Worm (Caenorhabditis elegans) whole organism, young adult: Measurements from ENCODE around the gene ndab-1.

Source experiments
- D2030.7 ChIP-seq: fragments of 200-800 bp; sonication (Bioruptor generic); IDR thresholded peaks from 2 replicates; pipeline ENCODE4 v1.3.6; 2022; ENCODE audit warnings: missing genetic modification reagents, missing genetic modification characterization, missing compliant biosample characterization
- F23B12.7 ChIP-seq: sonication (generic microtip); optimal IDR thresholded peaks from 2 replicates; lab custom pipeline; 2017; ENCODE audit warnings: missing genetic modification characterization, mild to moderate bottlenecking, missing compliant biosample characterization, antibody characterized with exemption, moderate library complexity; ENCODE audit not compliant: insufficient read depth
- F57C9.4 ChIP-seq: sonication (generic microtip); optimal IDR thresholded peaks from 2 replicates; lab custom pipeline; 2017; ENCODE audit warnings: mild to moderate bottlenecking, missing genetic modification characterization, missing compliant biosample characterization
- Y53G8AR.9 ChIP-seq: fragments of 200-800 bp; sonication (Bioruptor generic); conservative IDR thresholded peaks from 2 replicates; pipeline ENCODE4 v1.3.6; 2022; ENCODE audit warnings: missing genetic modification reagents, missing genetic modification characterization, missing compliant biosample characterization
- Y67H2A.10 ChIP-seq: fragments of 200-800 bp; sonication (Bioruptor generic); conservative IDR thresholded peaks from 2 replicates; pipeline ENCODE4 v1.3.6; 2022; ENCODE audit warnings: missing genetic modification reagents, missing genetic modification characterization, missing compliant biosample characterization
- akir-1 ChIP-seq: fragments of 200-800 bp; sonication (Bioruptor generic); optimal IDR thresholded peaks from 2 replicates; lab custom pipeline; 2018; ENCODE audit warnings: mild to moderate bottlenecking, missing genetic modification characterization, moderate library complexity, missing compliant biosample characterization
- ama-1 ChIP-seq, 3 experiments: fragments of 150-350 bp in 1 of 3; sonication (generic microtip) in 2 of 3; optimal IDR thresholded peaks; 2 replicates each; lab custom pipeline; 2014 to 2018; ENCODE audit warnings: missing biosample characterization in 2 of 3, missing genetic modification characterization in 2 of 3, missing genetic modification reagents in 2 of 3
- atf-7 ChIP-seq: sonication (generic microtip); optimal IDR thresholded peaks from 2 replicates; lab custom pipeline; 2017; ENCODE audit warnings: mild to moderate bottlenecking, missing genetic modification characterization, missing compliant biosample characterization
- attf-3 ChIP-seq: fragments of 200-800 bp; sonication (Bioruptor generic); conservative IDR thresholded peaks from 2 replicates; pipeline ENCODE4 v1.3.6; 2022; ENCODE audit warnings: missing genetic modification reagents, missing genetic modification characterization, missing compliant biosample characterization
- attf-5 ChIP-seq: fragments of 200-800 bp; sonication (Bioruptor generic); optimal IDR thresholded peaks from 2 replicates; lab custom pipeline; 2018; ENCODE audit warnings: mild to moderate bottlenecking, missing genetic modification characterization, missing compliant biosample characterization
- bed-2 ChIP-seq: fragments of 200-800 bp; sonication (Bioruptor generic); IDR thresholded peaks from 2 replicates; pipeline ENCODE4 v1.3.6; 2022; ENCODE audit warnings: missing genetic modification reagents, missing genetic modification characterization, missing compliant biosample characterization
- ccch-3 ChIP-seq: fragments of 200-800 bp; sonication (Bioruptor generic); optimal IDR thresholded peaks from 2 replicates; lab custom pipeline; 2018; ENCODE audit warnings: mild to moderate bottlenecking, missing genetic modification characterization, missing compliant biosample characterization
- cebp-1 ChIP-seq, 2 experiments: fragments of 200-800 bp in 1 of 2; sonication (Bioruptor generic) in 1 of 2; sonication (generic microtip) in 1 of 2; IDR thresholded peaks in 1 of 2; optimal IDR thresholded peaks in 1 of 2; 2 replicates each; pipeline versions ENCODE4 v1.3.6 to Lab custom; 2017 to 2022; ENCODE audit warnings: missing compliant biosample characterization in 2 of 2, missing genetic modification characterization in 2 of 2, mild to moderate bottlenecking in 1 of 2, missing genetic modification reagents in 1 of 2, moderate library complexity in 1 of 2
- ceh-40 ChIP-seq: fragments of 200-800 bp; sonication (Bioruptor generic); IDR thresholded peaks from 2 replicates; pipeline ENCODE4 v1.3.6; 2022; ENCODE audit warnings: missing genetic modification characterization, missing compliant biosample characterization
- ceh-79 ChIP-seq: sonication (generic microtip); optimal IDR thresholded peaks from 2 replicates; lab custom pipeline; 2017; ENCODE audit warnings: mild to moderate bottlenecking, missing genetic modification characterization, missing compliant biosample characterization
- dox-1 ChIP-seq: fragments of 200-800 bp; sonication (Bioruptor generic); IDR thresholded peaks from 2 replicates; pipeline ENCODE4 v1.3.6; 2022; ENCODE audit warnings: missing genetic modification reagents, missing genetic modification characterization, missing compliant biosample characterization
- efl-1 ChIP-seq: fragments of 150-350 bp; optimal IDR thresholded peaks from 2 replicates; lab custom pipeline; 2014; ENCODE audit warnings: missing biosample characterization, missing genetic modification reagents, missing genetic modification characterization
- egl-18 ChIP-seq: fragments of 200-800 bp; sonication (Bioruptor generic); IDR thresholded peaks from 2 replicates; pipeline ENCODE4 v1.3.6; 2022; ENCODE audit warnings: missing genetic modification reagents, missing genetic modification characterization, missing compliant biosample characterization
- ekl-4 ChIP-seq: fragments of 200-800 bp; sonication (Bioruptor generic); IDR thresholded peaks from 2 replicates; pipeline ENCODE4 v1.3.6; 2022; ENCODE audit warnings: missing genetic modification reagents, missing genetic modification characterization, missing compliant biosample characterization
- fkh-3 ChIP-seq: sonication (generic microtip); optimal IDR thresholded peaks from 2 replicates; lab custom pipeline; 2016; ENCODE audit warnings: mild to moderate bottlenecking, missing genetic modification characterization, missing compliant biosample characterization
- him-1 ChIP-seq: sonication (generic microtip); optimal IDR thresholded peaks from 2 replicates; lab custom pipeline; 2016; ENCODE audit warnings: missing genotype, missing genetic modification reagents, missing genetic modification characterization, missing compliant biosample characterization
- let-607 ChIP-seq, 2 experiments: fragments of 200-800 bp in 1 of 2; sonication (Bioruptor generic) in 1 of 2; sonication (generic microtip) in 1 of 2; optimal IDR thresholded peaks; 2 replicates each; lab custom pipeline; 2016 to 2018; ENCODE audit warnings: mild to moderate bottlenecking in 2 of 2, missing compliant biosample characterization in 2 of 2, missing genetic modification characterization in 2 of 2, moderate library complexity in 2 of 2, missing genotype in 1 of 2
- lir-1 ChIP-seq: fragments of 200-800 bp; sonication (Bioruptor generic); conservative IDR thresholded peaks from 2 replicates; pipeline ENCODE4 v1.3.6; 2022; ENCODE audit warnings: missing genetic modification reagents, missing genetic modification characterization, missing compliant biosample characterization
- lsl-1 ChIP-seq: fragments of 200-800 bp; sonication (Bioruptor generic); optimal IDR thresholded peaks from 2 replicates; lab custom pipeline; 2018; ENCODE audit warnings: mild to moderate bottlenecking, missing genetic modification characterization, moderate library complexity, missing compliant biosample characterization
- lsy-27 ChIP-seq: sonication (generic microtip); optimal IDR thresholded peaks from 2 replicates; lab custom pipeline; 2017; ENCODE audit warnings: missing genetic modification characterization, mild to moderate bottlenecking, missing compliant biosample characterization, antibody characterized with exemption, missing genotype, borderline replicate concordance; ENCODE audit not compliant: insufficient read depth
- madf-6 ChIP-seq: fragments of 200-800 bp; sonication (Bioruptor generic); IDR thresholded peaks from 2 replicates; pipeline ENCODE4 v1.3.6; 2022; ENCODE audit warnings: missing genetic modification reagents, missing genetic modification characterization, missing compliant biosample characterization
- madf-8 ChIP-seq: fragments of 200-800 bp; sonication (Bioruptor generic); conservative IDR thresholded peaks from 2 replicates; pipeline ENCODE4 v1.3.6; 2022; ENCODE audit warnings: missing genetic modification reagents, missing genetic modification characterization, missing compliant biosample characterization
- mel-28 ChIP-seq: sonication (generic microtip); optimal IDR thresholded peaks from 2 replicates; lab custom pipeline; 2016; ENCODE audit warnings: borderline replicate concordance, mild to moderate bottlenecking, missing genetic modification characterization, missing compliant biosample characterization
- mes-4 ChIP-seq: sonication (generic microtip); optimal IDR thresholded peaks from 2 replicates; lab custom pipeline; 2016; ENCODE audit warnings: missing genotype, missing genetic modification characterization, missing compliant biosample characterization
- mxl-1 ChIP-seq: sonication (generic microtip); optimal IDR thresholded peaks from 2 replicates; lab custom pipeline; 2016; ENCODE audit warnings: missing genetic modification characterization, missing compliant biosample characterization
- nhr-27 ChIP-seq: fragments of 200-800 bp; sonication (Bioruptor generic); optimal IDR thresholded peaks from 2 replicates; lab custom pipeline; 2018; ENCODE audit warnings: mild to moderate bottlenecking, missing genetic modification characterization, moderate library complexity, missing compliant biosample characterization
- nhr-80 ChIP-seq: sonication (generic microtip); optimal IDR thresholded peaks from 2 replicates; lab custom pipeline; 2016; ENCODE audit warnings: missing genetic modification characterization, missing compliant biosample characterization
- pbrm-1 ChIP-seq: fragments of 200-800 bp; sonication (Bioruptor generic); IDR thresholded peaks from 2 replicates; pipeline ENCODE4 v1.3.6; 2022; ENCODE audit warnings: missing genetic modification reagents, missing genetic modification characterization, missing compliant biosample characterization
- pha-4 ChIP-seq: fragments of 150-350 bp; sonication (generic microtip); optimal IDR thresholded peaks from 2 replicates; lab custom pipeline; 2014; ENCODE audit warnings: missing biosample characterization, missing genetic modification reagents, missing genetic modification characterization
- rcor-1 ChIP-seq: fragments of 200-800 bp; sonication (Bioruptor generic); IDR thresholded peaks from 2 replicates; pipeline ENCODE4 v1.3.6; 2022; ENCODE audit warnings: missing genetic modification reagents, missing genetic modification characterization, missing compliant biosample characterization
- rec-8 ChIP-seq, 2 experiments: sonication (generic microtip); optimal IDR thresholded peaks; 2 replicates each; lab custom pipeline; 2016; ENCODE audit warnings: mild to moderate bottlenecking in 2 of 2, missing genetic modification characterization in 2 of 2, missing genetic modification reagents in 2 of 2, missing genotype in 2 of 2, missing biosample characterization in 1 of 2, missing compliant biosample characterization in 1 of 2, moderate library complexity in 1 of 2
- repo-1 ChIP-seq: sonication (generic microtip); optimal IDR thresholded peaks from 2 replicates; lab custom pipeline; 2017; ENCODE audit warnings: mild to moderate bottlenecking, missing genetic modification characterization, missing compliant biosample characterization
- snpc-1.3 ChIP-seq: sonication (generic microtip); optimal IDR thresholded peaks from 2 replicates; lab custom pipeline; 2017; ENCODE audit warnings: missing genetic modification characterization, mild to moderate bottlenecking, missing compliant biosample characterization, antibody characterized with exemption, moderate library complexity, missing genotype, missing genetic modification reagents; ENCODE audit not compliant: insufficient read depth
- snpc-4 ChIP-seq, 5 experiments: fragments of 150-350 bp in 1 of 5; sonication (generic microtip) in 4 of 5; optimal IDR thresholded peaks; 2 replicates each; lab custom pipeline; 2014 to 2018; ENCODE audit warnings: missing genetic modification characterization in 5 of 5, missing biosample characterization in 3 of 5, antibody characterized with exemption in 2 of 5, mild to moderate bottlenecking in 2 of 5, missing compliant biosample characterization in 2 of 5, missing genotype in 2 of 5, moderate library complexity in 2 of 5, missing genetic modification reagents in 1 of 5
- tbp1 ChIP-seq: fragments of 200-800 bp; sonication (Bioruptor generic); optimal IDR thresholded peaks from 2 replicates; lab custom pipeline; 2018; ENCODE audit warnings: mild to moderate bottlenecking, missing genetic modification characterization, missing compliant biosample characterization
- tbx-9 ChIP-seq: sonication (generic microtip); optimal IDR thresholded peaks from 2 replicates; lab custom pipeline; 2016; ENCODE audit warnings: borderline replicate concordance, missing genetic modification characterization, inconsistent platforms, missing compliant biosample characterization
- tlf-1 ChIP-seq: fragments of 200-800 bp; sonication (Bioruptor generic); optimal IDR thresholded peaks from 2 replicates; lab custom pipeline; 2018; ENCODE audit warnings: mild to moderate bottlenecking, missing genetic modification characterization, missing compliant biosample characterization
- unc-130 ChIP-seq: sonication (generic microtip); optimal IDR thresholded peaks from 2 replicates; lab custom pipeline; 2016; ENCODE audit warnings: missing genetic modification reagents, missing genetic modification characterization, missing compliant biosample characterization
- ztf-26 ChIP-seq: sonication (generic microtip); optimal IDR thresholded peaks from 2 replicates; lab custom pipeline; 2017; ENCODE audit warnings: missing genetic modification characterization, missing compliant biosample characterization
- ztf-28 ChIP-seq: fragments of 200-800 bp; sonication (Bioruptor generic); IDR thresholded peaks from 2 replicates; pipeline ENCODE4 v1.3.6; 2022; ENCODE audit warnings: missing genetic modification reagents, missing genetic modification characterization, missing compliant biosample characterization

Gene ndab-1

ce11 chrIII:11920187-11920785 lies 4.8 kb upstream of the ndab-1 start, which contains the start of the genes ccf-1 and trap-4 (continued):
- TF ChIP-seq ccch-3 (GFP tag; lab: Kevin White, UChicago), result no peak
- TF ChIP-seq efl-1, result no peak
- TF ChIP-seq tlf-1, result no peak
- no peak for TF ChIP-seq F57C9.4 (tag; lab: Kevin White, UChicago)
- peak; percentile 48; the same call in 1 of the 2 replicates for TF ChIP-seq dox-1 (GFP tag; lab: Robert Waterston, UW)
- no peak for TF ChIP-seq mel-28 (tag; lab: Kevin White, UChicago)
- TF ChIP-seq Y53G8AR.9 (GFP tag; lab: Robert Waterston, UW), result 0 out of 2 replicates have a peak, but pooled peaks have one; percentile 27
- no peak for TF ChIP-seq atf-7 (tag; lab: Kevin White, UChicago)
- no peak for TF ChIP-seq unc-130 (GFP tag; lab: Kevin White, UChicago)
- TF ChIP-seq ama-1 (optimal IDR thresholded peaks at IDR 0.05; lab: Kevin White, UChicago), result no peak
- no peak for TF ChIP-seq ama-1 (GFP tag; optimal IDR thresholded peaks at IDR 0.05; lab: Kevin White, UChicago)
- no peak for TF ChIP-seq Y67H2A.10 (GFP tag; lab: Robert Waterston, UW)
- TF ChIP-seq mxl-1 (tag; lab: Kevin White, UChicago), result no peak
- TF ChIP-seq ekl-4, result 0 out of 2 replicates have a peak, but pooled peaks have one; percentile 1
- TF ChIP-seq nhr-80 (tag; lab: Kevin White, UChicago), result peak; percentile 13
- TF ChIP-seq repo-1, result no peak
- TF ChIP-seq nhr-27 (tag; lab: Kevin White, UChicago), result no peak
- no peak for TF ChIP-seq lsy-27 (tag; lab: Kevin White, UChicago)
- no peak for TF ChIP-seq akir-1 (GFP tag; lab: Kevin White, UChicago)
- peak; percentile 58 for TF ChIP-seq madf-6 (GFP tag; lab: Robert Waterston, UW)
- TF ChIP-seq D2030.7 (GFP tag; lab: Robert Waterston, UW), result no peak
- TF ChIP-seq rec-8 (tag; optimal IDR thresholded peaks at IDR 0.05; lab: Kevin White, UChicago), result no peak
- no peak for TF ChIP-seq bed-2 (GFP tag; lab: Robert Waterston, UW)
- TF ChIP-seq him-1 (tag; lab: Kevin White, UChicago), result no peak
- no peak for TF ChIP-seq mes-4 (tag; lab: Kevin White, UChicago)
- TF ChIP-seq F23B12.7 (tag; lab: Kevin White, UChicago), result no peak
- TF ChIP-seq lir-1 (GFP tag; lab: Robert Waterston, UW), result 0 out of 2 replicates have a peak, but pooled peaks have one; percentile 5
- TF ChIP-seq madf-8 (GFP tag; lab: Robert Waterston, UW), result no peak
- TF ChIP-seq rcor-1 (GFP tag; lab: Robert Waterston, UW), result no peak
- no peak for TF ChIP-seq fkh-3
- TF ChIP-seq attf-5 (GFP tag; lab: Kevin White, UChicago), result no peak
- TF ChIP-seq snpc-4 (GFP tag; optimal IDR thresholded peaks at IDR 0.05; lab: Kevin White, UChicago), result no peak
- TF ChIP-seq snpc-4 (tag; optimal IDR thresholded peaks at IDR 0.05; lab: Kevin White, UChicago), result no peak
- TF ChIP-seq pbrm-1 (GFP tag; lab: Robert Waterston, UW), result no peak
- peak; percentile 19 for TF ChIP-seq lsl-1
- no peak for TF ChIP-seq ztf-28
- no peak for TF ChIP-seq ztf-26 (tag; lab: Kevin White, UChicago)
- no peak for TF ChIP-seq tbx-9 (tag; lab: Kevin White, UChicago)
- peak; percentile 20 for TF ChIP-seq pha-4 (tag; lab: Kevin White, UChicago)
- no peak for TF ChIP-seq snpc-1.3 (tag; lab: Kevin White, UChicago)
- no peak for TF ChIP-seq tbp1 (GFP tag; lab: Kevin White, UChicago)
- TF ChIP-seq egl-18, result no peak
- TF ChIP-seq cebp-1 (GFP tag; IDR thresholded peaks at IDR 0.05; lab: Robert Waterston, UW), result no peak
- peak; percentile 24 for TF ChIP-seq cebp-1 (tag; optimal IDR thresholded peaks at IDR 0.05; lab: Kevin White, UChicago)
- no peak for TF ChIP-seq attf-3 (GFP tag; lab: Robert Waterston, UW)
- no peak for TF ChIP-seq ceh-40 (GFP tag; lab: Robert Waterston, UW)
- peak; percentile 99 for TF ChIP-seq let-607 (tag; optimal IDR thresholded peaks at IDR 0.05; lab: Kevin White, UChicago)
- TF ChIP-seq ceh-79, result no peak
